Worm (Caenorhabditis elegans): ENCODE measurements around the gene H01M10.2.

- no peak for TF ChIP-seq ama-1 (optimal IDR thresholded peaks at IDR 0.05)
- no peak for TF ChIP-seq zag-1 (tag; optimal IDR thresholded peaks at IDR 0.05)
Measured at ce11 chrX:2604358-2605016, 18.9 kb upstream of the H01M10.2 start.

Measured in whole organism, L1 larva.